Fruit fly (Drosophila melanogaster) whole organism, embryonic: ENCODE data around the gene CG10195.
A peak's percentile ranks its signal among the peaks of the same experiment; 100 is the strongest.

Experiments used
- ATbp ChIP-seq: fragments of 200-800 bp; sonication (Bioruptor generic); optimal IDR thresholded peaks from 2 replicates; lab custom pipeline; 2017; ENCODE audit warnings: missing biosample characterization, mild to moderate bottlenecking, missing genetic modification characterization, missing genetic modification reagents
- CG10274 ChIP-seq: fragments of 200-800 bp; sonication (Bioruptor generic); optimal IDR thresholded peaks from 3 replicates; lab custom pipeline; 2017; ENCODE audit warnings: missing biosample characterization, mild to moderate bottlenecking, missing genetic modification characterization
- CG10543 ChIP-seq: fragments of 200-800 bp; sonication (Bioruptor generic); optimal IDR thresholded peaks from 3 replicates; lab custom pipeline; 2017; ENCODE audit warnings: missing biosample characterization, mild to moderate bottlenecking, missing genetic modification characterization, moderate library complexity
- CG10654 ChIP-seq: fragments of 200-800 bp; sonication (Bioruptor generic); optimal IDR thresholded peaks from 2 replicates; lab custom pipeline; 2016; ENCODE audit warnings: missing biosample characterization, missing genetic modification characterization
- CG13287 ChIP-seq: fragments of 200-800 bp; sonication (Bioruptor generic); IDR thresholded peaks from 2 replicates; pipeline ENCODE4 v1.3.6; 2022; ENCODE audit warnings: missing biosample characterization, missing genetic modification characterization; ENCODE audit not compliant: partially characterized antibody
- CG14860 ChIP-seq: fragments of 200-800 bp; sonication (Bioruptor generic); IDR thresholded peaks from 3 replicates; pipeline ENCODE4 v1.3.6; 2022; ENCODE audit warnings: missing biosample characterization, missing genetic modification characterization; ENCODE audit not compliant: partially characterized antibody
- CG1647 ChIP-seq: fragments of 200-800 bp; sonication (Bioruptor generic); optimal IDR thresholded peaks from 3 replicates; lab custom pipeline; 2016; ENCODE audit warnings: missing biosample characterization, missing genetic modification characterization
- CG17328 ChIP-seq: fragments of 200-800 bp; sonication (Bioruptor generic); IDR thresholded peaks from 2 replicates; pipeline ENCODE4 v1.3.6; 2022; ENCODE audit warnings: missing biosample characterization, missing genetic modification characterization
- CG17359 ChIP-seq: fragments of 200-800 bp; sonication (Bioruptor generic); optimal IDR thresholded peaks from 3 replicates; lab custom pipeline; 2018; ENCODE audit warnings: missing biosample characterization, mild to moderate bottlenecking, missing genetic modification characterization, moderate library complexity
- CG34376 ChIP-seq: fragments of 200-800 bp; sonication (Bioruptor generic); optimal IDR thresholded peaks from 2 replicates; lab custom pipeline; 2018; ENCODE audit warnings: missing biosample characterization, mild to moderate bottlenecking, missing genetic modification characterization
- CG3726 ChIP-seq: fragments of 200-800 bp; sonication (Bioruptor generic); IDR thresholded peaks from 3 replicates; pipeline ENCODE4, ENCODE4 v1.3.6; 2022; ENCODE audit warnings: missing biosample characterization, missing genetic modification characterization
- CG7357 ChIP-seq: fragments of 200-800 bp; sonication (Bioruptor generic); IDR thresholded peaks from 3 replicates; pipeline ENCODE4 v1.3.6; 2022; ENCODE audit warnings: missing biosample characterization, missing genetic modification characterization
- CG7963 ChIP-seq: fragments of 200-800 bp; sonication (Bioruptor generic); IDR thresholded peaks from 3 replicates; pipeline ENCODE4 v1.3.6; 2022; ENCODE audit warnings: missing biosample characterization, missing genetic modification characterization; ENCODE audit not compliant: partially characterized antibody
- Dp ChIP-seq: fragments of 200-800 bp; sonication (Bioruptor generic); optimal IDR thresholded peaks from 2 replicates; lab custom pipeline; 2018; ENCODE audit warnings: missing biosample characterization, mild to moderate bottlenecking, missing genetic modification characterization, moderate library complexity
- E2f2 ChIP-seq: fragments of 200-800 bp; sonication (Bioruptor generic); IDR thresholded peaks from 2 replicates; pipeline ENCODE4 v1.3.6; 2022; ENCODE audit warnings: missing biosample characterization, missing genetic modification characterization
- Fer1 ChIP-seq: fragments of 200-800 bp; sonication (Bioruptor generic); optimal IDR thresholded peaks from 2 replicates; lab custom pipeline; 2017; ENCODE audit warnings: missing biosample characterization, mild to moderate bottlenecking, missing genetic modification characterization
- GATAe ChIP-seq: fragments of 200-800 bp; sonication (Bioruptor generic); conservative IDR thresholded peaks from 2 replicates; pipeline ENCODE4 v1.3.6; 2022; ENCODE audit warnings: missing biosample characterization, missing genetic modification characterization
- Hand ChIP-seq: fragments of 200-800 bp; sonication (Bioruptor generic); optimal IDR thresholded peaks from 2 replicates; lab custom pipeline; 2017; ENCODE audit warnings: mild to moderate bottlenecking, missing biosample characterization, missing genetic modification reagents, missing genetic modification characterization
- HmgZ ChIP-seq: fragments of 200-800 bp; sonication (Bioruptor generic); optimal IDR thresholded peaks from 2 replicates; lab custom pipeline; 2018; ENCODE audit warnings: missing biosample characterization, mild to moderate bottlenecking, missing genetic modification characterization
- Hr3 ChIP-seq: fragments of 200-800 bp; sonication (Bioruptor generic); optimal IDR thresholded peaks from 3 replicates; lab custom pipeline; 2016; ENCODE audit warnings: missing biosample characterization, missing genetic modification characterization
- MBD-R2 ChIP-seq: fragments of 200-800 bp; sonication (Bioruptor generic); IDR thresholded peaks from 2 replicates; pipeline ENCODE4 v1.3.6; 2022; ENCODE audit warnings: missing biosample characterization, missing genetic modification characterization
- MTF-1 ChIP-seq: fragments of 200-800 bp; sonication (Bioruptor generic); optimal IDR thresholded peaks from 2 replicates; lab custom pipeline; 2018; ENCODE audit warnings: missing biosample characterization, mild to moderate bottlenecking, missing genetic modification characterization, borderline replicate concordance
- Med ChIP-seq: fragments of 200-800 bp; sonication (Bioruptor generic); peaks from one replicate; lab custom pipeline; 2016; ENCODE audit warnings: missing biosample characterization, missing genetic modification characterization, mild to moderate bottlenecking, inconsistent platforms, moderate library complexity
- PHDP ChIP-seq: fragments of 200-800 bp; sonication (Bioruptor generic); optimal IDR thresholded peaks from 3 replicates; lab custom pipeline; 2018; ENCODE audit warnings: missing biosample characterization, mild to moderate bottlenecking, missing genetic modification characterization, moderate library complexity
- Tbp ChIP-seq: fragments of >200 bp; optimal IDR thresholded peaks from 2 replicates; lab custom pipeline; 2018; ENCODE audit warnings: missing biosample characterization, missing genetic modification characterization
- YL-1 ChIP-seq: fragments of 200-800 bp; sonication (Bioruptor generic); optimal IDR thresholded peaks from 3 replicates; lab custom pipeline; 2017; ENCODE audit warnings: missing biosample characterization, mild to moderate bottlenecking, missing genetic modification characterization
- amos ChIP-seq: fragments of 200-800 bp; sonication (Bioruptor generic); IDR thresholded peaks from 2 replicates; pipeline ENCODE4 v1.3.6; 2022; ENCODE audit warnings: missing biosample characterization, missing genetic modification characterization; ENCODE audit not compliant: partially characterized antibody
- btn ChIP-seq: fragments of 200-800 bp; sonication (Bioruptor generic); optimal IDR thresholded peaks from 2 replicates; lab custom pipeline; 2016; ENCODE audit warnings: missing biosample characterization, missing genetic modification characterization
- chm ChIP-seq: fragments of 200-800 bp; sonication (Bioruptor generic); IDR thresholded peaks from 2 replicates; pipeline ENCODE4 v1.3.6; 2022; ENCODE audit warnings: missing biosample characterization, missing genetic modification characterization
- crc ChIP-seq: fragments of 200-800 bp; sonication (Bioruptor generic); optimal IDR thresholded peaks from 2 replicates; lab custom pipeline; 2016; ENCODE audit warnings: missing biosample characterization, missing genetic modification characterization
- disco-r ChIP-seq: fragments of 200-800 bp; sonication (Bioruptor generic); optimal IDR thresholded peaks from 2 replicates; lab custom pipeline; 2016; ENCODE audit warnings: missing biosample characterization, missing genetic modification characterization
- emc ChIP-seq: fragments of 200-800 bp; sonication (Bioruptor generic); optimal IDR thresholded peaks from 2 replicates; lab custom pipeline; 2016; ENCODE audit warnings: missing biosample characterization, missing genetic modification characterization
- exex ChIP-seq: fragments of 200-800 bp; sonication (Bioruptor generic); optimal IDR thresholded peaks from 4 replicates; lab custom pipeline; 2018; ENCODE audit warnings: missing biosample characterization, mild to moderate bottlenecking, missing genetic modification characterization, moderate library complexity
- kay ChIP-seq: fragments of 200-800 bp; sonication (Bioruptor generic); optimal IDR thresholded peaks from 2 replicates; lab custom pipeline; 2016; ENCODE audit warnings: missing biosample characterization, missing genetic modification characterization
- ken ChIP-seq: fragments of 200-800 bp; sonication (Bioruptor generic); IDR thresholded peaks from 3 replicates; pipeline ENCODE4 v1.3.6; 2022; ENCODE audit warnings: missing biosample characterization, missing genetic modification characterization
- luna ChIP-seq: fragments of 200-800 bp; sonication (Bioruptor generic); optimal IDR thresholded peaks from 2 replicates; lab custom pipeline; 2016; ENCODE audit warnings: missing biosample characterization, missing genetic modification characterization
- mirr ChIP-seq: fragments of 200-800 bp; sonication (Bioruptor generic); optimal IDR thresholded peaks from 3 replicates; lab custom pipeline; 2018; ENCODE audit warnings: missing biosample characterization, mild to moderate bottlenecking, missing genetic modification characterization
- nerfin-2 ChIP-seq: fragments of 200-800 bp; sonication (Bioruptor generic); IDR thresholded peaks from 2 replicates; pipeline ENCODE4 v1.3.6; 2022; ENCODE audit warnings: missing biosample characterization, missing genetic modification characterization; ENCODE audit not compliant: partially characterized antibody
- phol ChIP-seq: fragments of 200-800 bp; sonication (Bioruptor generic); optimal IDR thresholded peaks from 3 replicates; lab custom pipeline; 2018; ENCODE audit warnings: missing biosample characterization, mild to moderate bottlenecking, missing genetic modification characterization, moderate library complexity
- prd ChIP-seq, 3 experiments: fragments of >200 bp in 2 of 3; fragments of 200-800 bp in 1 of 3; sonication (Bioruptor generic) in 1 of 3; optimal IDR thresholded peaks in 2 of 3; IDR thresholded peaks in 1 of 3; 2 replicates in 2 of 3; 3 replicates in 1 of 3; pipeline versions ENCODE4 v1.3.6 to Lab custom; 2017 to 2022; ENCODE audit warnings: missing biosample characterization in 1 of 3, missing genetic modification characterization in 1 of 3
- row ChIP-seq: fragments of 200-800 bp; sonication (Bioruptor generic); IDR thresholded peaks from 3 replicates; pipeline ENCODE4 v1.3.6; 2022; ENCODE audit warnings: missing biosample characterization, missing genetic modification characterization
- sd ChIP-seq: fragments of 200-800 bp; sonication (Bioruptor generic); optimal IDR thresholded peaks from 3 replicates; lab custom pipeline; 2018; ENCODE audit warnings: missing biosample characterization, mild to moderate bottlenecking, missing genetic modification characterization, moderate library complexity
- sqz ChIP-seq: fragments of 200-800 bp; sonication (Bioruptor generic); optimal IDR thresholded peaks from 3 replicates; lab custom pipeline; 2018; ENCODE audit warnings: missing biosample characterization, mild to moderate bottlenecking, missing genetic modification characterization
- sug ChIP-seq: fragments of 200-800 bp; optimal IDR thresholded peaks from 2 replicates; lab custom pipeline; 2019; ENCODE audit warnings: missing biosample characterization, mild to moderate bottlenecking, missing genetic modification characterization, moderate library complexity
- tna ChIP-seq: fragments of 200-800 bp; sonication (Bioruptor generic); IDR thresholded peaks from 2 replicates; pipeline ENCODE4 v1.3.6; 2022; ENCODE audit warnings: missing biosample characterization, missing genetic modification characterization; ENCODE audit not compliant: partially characterized antibody
- zen2 ChIP-seq: fragments of 200-800 bp; sonication (Bioruptor generic); IDR thresholded peaks from 3 replicates; pipeline ENCODE4 v1.3.6; 2022; ENCODE audit warnings: missing biosample characterization, missing genetic modification characterization; ENCODE audit not compliant: partially characterized antibody

The CG10195 gene

dm6 chr2L:19508361-19508918 is 23.9 kb upstream of the CG10195 start, which contains the start of gene cyst (continued):
- TF ChIP-seq luna (GFP tag; lab: Kevin White, UChicago) (peak; percentile 49), kay (GFP tag; lab: Kevin White, UChicago) (no peak), Hr3 (GFP tag; lab: Kevin White, UChicago) (no peak), CG3726 (no peak), row (peak; percentile 27; the same call in 1 of the 3 replicates)

dm6 chr2L:19506323-19506722 is 21.8 kb upstream of the CG10195 start:
- TF ChIP-seq Tbp (GFP tag; lab: Kevin White, UChicago) (no peak), HmgZ (tag; lab: Kevin White, UChicago) (peak; percentile 51), row (peak; percentile 35; the same call in 1 of the 3 replicates), sug (tag; lab: Kevin White, UChicago) (peak; percentile 20), mirr (GFP tag; lab: Kevin White, UChicago) (peak; percentile 42), sd (tag; lab: Kevin White, UChicago) (peak; percentile 96), exex (tag; lab: Kevin White, UChicago) (peak; percentile 70), Fer1 (GFP tag; lab: Kevin White, UChicago) (peak; percentile 23), Med (GFP tag; lab: Kevin White, UChicago) (peak; percentile 8), CG7357 (0 out of 3 replicates have a peak, but pooled peaks have one; percentile 18), CG10543 (GFP tag; lab: Kevin White, UChicago) (peak; percentile 43), CG10274 (peak; percentile 97), ken (GFP tag; lab: Robert Waterston, UW) (no peak), MBD-R2 (0 out of 2 replicates have a peak, but pooled peaks have one; percentile 15), Hand (GFP tag; lab: Kevin White, UChicago) (no peak), ATbp (GFP tag; lab: Kevin White, UChicago) (no peak), CG34376 (peak; percentile 47), GATAe (GFP tag; lab: Robert Waterston, UW) (peak; percentile 87)

dm6 chr2L:19497983-19498382 is 13.5 kb upstream of the CG10195 start, which contains the start of gene Top3alpha:
Gene Top3alpha (plus strand): TSS chr2L:19498168.
- TF ChIP-seq CG17359 (tag; lab: Kevin White, UChicago) (no peak), YL-1 (GFP tag; lab: Kevin White, UChicago) (peak; percentile 47), nerfin-2 (GFP tag; lab: Robert Waterston, UW) (peak; percentile 56), phol (tag; lab: Kevin White, UChicago) (peak; percentile 24), zen2 (GFP tag; lab: Robert Waterston, UW) (peak; percentile 70), Dp (GFP tag; lab: Kevin White, UChicago) (peak; percentile 99), CG7963 (peak; percentile 70), E2f2 (GFP tag; lab: Robert Waterston, UW) (peak; percentile 99), crc (no peak), btn (no peak), GATAe (GFP tag; lab: Robert Waterston, UW) (no peak), CG10654 (GFP tag; lab: Kevin White, UChicago) (no peak), PHDP (tag; lab: Kevin White, UChicago) (no peak), sqz (GFP tag; lab: Kevin White, UChicago) (no peak), CG13287 (peak; percentile 84), MTF-1 (GFP tag; lab: Kevin White, UChicago) (no peak), chm (GFP tag; lab: Robert Waterston, UW) (no peak), CG14860 (peak; percentile 57; the same call in 1 of the 3 replicates), CG17328 (no peak), amos (peak; percentile 67; the same call in 1 of the 2 replicates), disco-r (GFP tag; lab: Kevin White, UChicago) (no peak), CG1647 (GFP tag; lab: Kevin White, UChicago) (no peak), tna (GFP tag; lab: Robert Waterston, UW) (peak; percentile 73), prd (optimal IDR thresholded peaks at IDR 0.05; lab: Kevin White, UChicago) (no peak), prd (GFP tag; IDR thresholded peaks at IDR 0.05; lab: Robert Waterston, UW) (no peak), emc (GFP tag; lab: Kevin White, UChicago) (no peak)
